Worm (Caenorhabditis elegans) whole organism, dauer: ENCODE data around the gene F58B4.3.

Experiments
- unc-62 ChIP-seq: sonication (generic microtip); optimal IDR thresholded peaks from 2 replicates; lab custom pipeline; 2017; ENCODE audit warnings: missing biosample characterization, missing genetic modification reagents, missing genetic modification characterization

F58B4.3 gene

ce11 chrV:10898629-10899028 is 31.0 kb upstream of the F58B4.3 start:
- no peak for TF ChIP-seq unc-62 (GFP tag; lab: Kevin White, UChicago)

ce11 chrV:10901125-10901524 is 28.5 kb upstream of the F58B4.3 start, which contains the start of gene spp-16:
Gene spp-16 (minus strand): TSS chrV:10901303.
- no peak for TF ChIP-seq unc-62 (GFP tag; lab: Kevin White, UChicago)

DNA sequence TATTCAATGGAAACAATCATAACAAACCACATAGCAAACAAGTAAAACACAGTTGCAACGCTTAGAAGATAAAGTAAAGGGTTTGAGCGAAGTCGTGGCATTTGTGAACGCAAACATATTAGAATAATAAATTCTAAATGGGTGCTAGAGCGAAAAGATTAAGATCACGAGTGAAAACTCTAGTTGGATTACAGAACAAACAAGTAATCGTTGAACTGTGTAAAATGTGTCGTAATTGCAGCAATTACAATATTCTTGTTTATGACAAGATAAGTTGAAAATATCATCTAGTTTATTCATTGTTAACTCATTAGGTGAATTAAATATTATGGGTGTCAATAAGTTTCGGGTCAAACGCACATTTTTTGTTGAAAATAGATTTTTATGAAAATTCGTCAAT is 26.9 kb upstream of the F58B4.3 start, which contains the start of gene F32D8.8:
TSS of gene F32D8.8 (minus strand) at position 101 of the 400 bp plus-strand sequence.
- no peak for TF ChIP-seq unc-62 (GFP tag; lab: Kevin White, UChicago)

ce11 chrV:10903748-10904147 is 25.9 kb upstream of the F58B4.3 start, which contains the start of gene F32D8.15:
Gene F32D8.15 (plus strand): TSS chrV:10904048.
- no peak for TF ChIP-seq unc-62 (GFP tag; lab: Kevin White, UChicago)

ce11 chrV:10904795-10905194 is 24.8 kb upstream of the F58B4.3 start:
- no peak for TF ChIP-seq unc-62 (GFP tag; lab: Kevin White, UChicago)

DNA sequence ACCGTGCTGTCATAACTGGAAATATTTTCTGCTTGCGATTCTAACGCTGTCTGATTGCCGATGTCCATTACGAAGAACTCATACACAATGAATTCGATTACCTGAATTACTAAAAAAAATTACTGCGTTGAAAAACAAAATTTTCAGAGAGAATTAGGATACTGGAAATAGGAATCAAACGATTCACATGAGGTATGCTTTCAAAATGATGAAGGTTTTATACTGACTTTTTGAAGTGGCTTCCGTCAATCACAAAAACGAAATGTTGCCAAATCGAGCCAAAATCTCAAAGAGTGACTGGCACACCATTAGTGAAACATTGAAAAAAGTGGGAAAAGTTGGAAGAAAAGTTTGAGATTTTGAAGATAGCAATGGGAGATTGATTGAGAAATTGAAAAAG is 20.5 kb upstream of the F58B4.3 start, which contains the start of gene zzz-1:
TSS of gene zzz-1 (minus strand) at position 101 of the 400 bp plus-strand sequence.
- TF ChIP-seq unc-62 (GFP tag; lab: Kevin White, UChicago): no peak

DNA sequence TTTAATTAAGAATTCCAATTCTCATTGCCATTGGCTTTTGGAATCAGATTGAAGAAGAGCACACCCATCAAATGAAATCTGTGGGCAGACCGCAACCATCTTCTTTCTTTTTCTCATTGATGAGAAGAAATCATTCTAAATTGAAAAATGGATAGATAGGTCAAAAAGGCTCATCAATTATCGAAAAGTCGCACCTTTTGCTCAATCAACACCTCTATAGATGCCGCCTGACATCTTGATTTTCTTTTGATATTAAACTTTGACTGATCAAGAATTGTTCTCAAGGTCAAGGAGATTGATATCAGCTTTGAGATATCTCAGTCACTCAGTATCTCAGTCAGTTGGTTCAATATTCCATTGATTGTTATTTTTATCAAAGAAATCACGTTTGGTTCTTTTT is 19.7 kb upstream of the F58B4.3 start:
- TF ChIP-seq unc-62 (GFP tag; lab: Kevin White, UChicago): no peak

- no peak for TF ChIP-seq unc-62 (GFP tag; lab: Kevin White, UChicago)
Measured at ce11 chrV:10915922-10916321, 13.7 kb upstream of the F58B4.3 start.

DNA sequence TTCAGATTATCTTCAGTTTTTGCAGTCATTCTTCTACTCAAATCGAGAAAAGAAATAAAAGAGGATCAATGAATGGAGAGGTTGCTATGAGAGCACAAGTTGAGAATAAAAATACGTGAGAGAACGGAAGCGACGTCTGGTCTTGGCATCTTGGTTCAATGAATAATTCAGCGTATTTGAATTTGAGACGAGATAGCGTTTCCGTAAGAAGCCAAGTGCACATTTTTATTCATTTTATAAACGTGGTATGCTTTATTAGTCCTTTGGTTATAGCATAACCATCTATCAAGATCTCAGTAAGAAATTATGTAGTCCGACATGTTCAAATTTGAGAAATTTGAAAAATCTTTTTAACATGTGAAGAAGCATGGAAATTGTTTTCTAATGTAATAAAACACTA is 11.2 kb upstream of the F58B4.3 start, which contains the start of gene F58B4.2:
TSS of gene F58B4.2 (minus strand) at position 101 of the 400 bp plus-strand sequence.
- no peak for TF ChIP-seq unc-62 (GFP tag; lab: Kevin White, UChicago)

DNA sequence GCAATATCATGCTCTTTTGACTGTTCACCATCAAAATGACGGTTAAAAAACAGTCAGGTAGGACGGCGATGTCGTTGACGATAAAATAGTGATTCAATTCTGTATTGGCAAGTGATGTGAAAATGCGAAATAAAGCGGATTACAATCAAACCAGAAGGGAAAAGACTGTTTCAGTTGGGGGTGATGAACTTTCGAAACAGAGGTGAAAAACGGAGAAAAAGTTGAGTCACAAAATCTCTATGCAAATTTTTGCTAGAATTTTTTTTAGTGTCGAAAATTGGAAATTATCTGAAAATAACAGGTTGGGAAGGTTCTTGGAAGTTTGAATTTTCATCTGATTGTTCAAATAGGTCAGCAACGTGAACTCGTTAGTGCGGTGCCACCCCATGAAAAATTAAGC is 7.9 kb upstream of the F58B4.3 start, which contains the start of gene nas-31:
TSS of gene nas-31 (minus strand) at position 101 of the 400 bp plus-strand sequence.
- TF ChIP-seq unc-62 (GFP tag; lab: Kevin White, UChicago): no peak

DNA sequence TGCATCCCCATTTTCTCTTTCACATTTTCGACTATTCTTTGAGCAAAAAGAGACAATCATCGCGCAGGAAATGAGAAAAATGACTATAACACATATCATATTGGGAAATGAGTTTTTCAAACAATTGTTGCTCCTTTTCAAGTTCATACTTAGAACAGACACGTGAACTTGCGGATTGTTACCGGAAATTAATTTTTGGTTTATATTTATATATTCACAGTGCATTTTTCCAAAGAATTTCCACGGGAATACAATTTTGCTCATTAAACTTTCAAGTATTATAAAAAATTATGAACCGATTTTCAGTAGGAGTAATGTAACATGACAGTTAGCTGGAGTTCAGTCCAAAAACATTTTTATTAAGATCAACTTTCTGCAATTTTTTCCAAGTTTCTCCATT is 6.4 kb upstream of the F58B4.3 start, which contains the start of gene F58B4.7:
TSS of gene F58B4.7 (minus strand) at position 101 of the 400 bp plus-strand sequence.
- no peak for TF ChIP-seq unc-62 (GFP tag; lab: Kevin White, UChicago)

DNA sequence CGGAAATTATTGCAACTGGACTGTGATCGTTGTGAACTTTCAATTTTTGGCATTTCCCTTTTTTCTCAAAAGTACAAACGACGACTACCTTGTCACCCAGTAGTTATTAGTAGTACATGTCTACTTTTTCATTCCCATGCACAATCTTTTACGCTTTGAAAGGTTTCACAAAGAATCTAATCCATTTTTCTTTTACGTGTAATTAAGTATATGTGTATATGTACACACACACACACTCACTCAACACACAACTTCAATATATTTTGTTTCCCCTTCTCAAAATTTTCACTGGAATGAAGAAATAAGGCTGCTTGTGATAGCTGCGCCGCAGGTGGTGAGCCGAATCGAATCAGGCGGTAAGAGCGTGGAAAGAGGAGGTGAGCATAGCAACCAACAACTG is 4.9 kb upstream of the F58B4.3 start, which contains the start of gene F58B4.6:
TSS of gene F58B4.6 (plus strand) at position 301 of the 400 bp plus-strand sequence.
- no peak for TF ChIP-seq unc-62 (GFP tag; lab: Kevin White, UChicago)

DNA sequence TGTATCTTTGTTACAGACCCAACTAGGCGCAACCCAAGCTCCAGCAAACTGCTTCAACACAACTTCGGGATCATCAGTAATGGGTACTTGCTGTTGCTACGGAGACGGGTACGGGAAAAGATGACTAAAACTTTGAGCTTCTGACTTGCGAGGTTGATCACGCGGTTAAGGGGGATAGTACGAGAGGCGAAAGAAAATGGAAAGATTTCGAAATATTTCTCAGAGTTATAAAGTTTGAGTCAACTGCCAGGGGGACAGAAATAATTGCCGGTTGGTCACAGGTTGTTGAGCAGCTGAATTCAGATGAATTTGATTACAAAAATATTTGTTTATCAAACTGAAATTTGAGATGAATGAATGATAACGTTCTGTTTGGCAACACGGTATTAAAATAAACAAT is 4.0 kb upstream of the F58B4.3 start:
- no peak for TF ChIP-seq unc-62 (GFP tag; lab: Kevin White, UChicago)

DNA sequence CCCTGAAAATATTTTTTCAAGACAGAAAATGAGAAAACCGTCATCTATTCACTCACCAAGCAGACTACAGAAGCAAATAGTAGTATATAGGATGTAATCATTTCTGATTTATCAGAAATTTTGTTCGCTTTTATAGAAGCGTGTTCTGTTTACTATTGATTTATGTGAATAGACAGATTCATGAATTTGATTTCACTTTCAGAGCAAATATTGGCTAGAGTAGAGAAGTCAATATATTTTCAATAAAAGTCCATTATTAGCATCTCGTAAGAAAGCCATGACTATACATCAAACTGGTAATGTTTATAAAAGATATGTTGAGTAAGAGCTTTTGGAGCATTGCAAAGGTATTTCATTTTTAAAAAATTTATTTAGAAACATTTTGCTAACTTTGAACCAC is 1.6 kb downstream of the F58B4.3 start, which contains the start of gene scvp-1:
TSS of gene scvp-1 (minus strand) at position 101 of the 400 bp plus-strand sequence.
- no peak for TF ChIP-seq unc-62 (GFP tag; lab: Kevin White, UChicago)

- TF ChIP-seq unc-62 (GFP tag; lab: Kevin White, UChicago): no peak
Measured at ce11 chrV:10932411-10932810, 2.8 kb downstream of the F58B4.3 start, which contains the start of gene F58B4.5. Gene F58B4.5 (plus strand): TSS chrV:10932693.

DNA sequence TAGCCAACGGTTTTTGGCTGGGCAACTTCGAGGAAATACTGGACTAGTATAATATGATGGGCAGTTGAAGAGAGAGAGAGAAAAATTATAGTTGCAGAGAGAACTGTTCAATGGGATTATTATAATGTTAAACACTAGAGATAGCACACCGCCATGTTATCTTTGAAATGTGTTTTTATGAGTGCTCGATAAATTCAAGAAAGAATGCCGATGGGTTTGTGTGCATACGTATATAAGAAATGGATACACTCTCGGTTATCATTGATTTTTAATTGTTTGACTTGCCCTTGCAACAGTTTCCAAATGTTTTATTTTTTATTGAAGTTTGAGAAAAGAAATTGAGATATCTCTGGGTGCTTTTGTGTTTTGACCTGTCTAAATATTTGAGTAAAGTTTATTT is 7.1 kb downstream of the F58B4.3 start, which contains the start of gene F17C11.12:
TSS of gene F17C11.12 (minus strand) at position 240 of the 400 bp plus-strand sequence.
- TF ChIP-seq unc-62 (GFP tag; lab: Kevin White, UChicago): no peak

ce11 chrV:10937294-10937693 is 7.7 kb downstream of the F58B4.3 start:
- no peak for TF ChIP-seq unc-62 (GFP tag; lab: Kevin White, UChicago)
